Fruit fly (Drosophila melanogaster) whole organism, embryonic: ENCODE results near the gene ph-d.

ENCODE experiments used
- B-H1 ChIP-seq: fragments of 200-800 bp; sonication (Bioruptor generic); IDR thresholded peaks from 3 replicates; pipeline ENCODE4 v1.3.6; 2022; ENCODE audit warnings: missing biosample characterization, missing genetic modification characterization
- BEAF-32 ChIP-seq: fragments of 200-800 bp; sonication (Bioruptor generic); optimal IDR thresholded peaks from 3 replicates; lab custom pipeline; 2017; ENCODE audit warnings: missing biosample characterization, missing genetic modification characterization, mild to moderate bottlenecking, moderate library complexity, missing genetic modification reagents
- C15 ChIP-seq: fragments of 200-800 bp; sonication (Bioruptor generic); IDR thresholded peaks from 3 replicates; pipeline ENCODE4 v1.3.6; 2022; ENCODE audit warnings: missing biosample characterization, missing genetic modification characterization
- CG11085 ChIP-seq: fragments of 200-800 bp; sonication (Bioruptor generic); IDR thresholded peaks from 2 replicates; pipeline ENCODE4 v1.3.6; 2022; ENCODE audit warnings: missing biosample characterization, missing genetic modification characterization
- CG11247 ChIP-seq: fragments of 200-800 bp; sonication (Bioruptor generic); IDR thresholded peaks from 2 replicates; pipeline ENCODE4 v1.3.6; 2022; ENCODE audit warnings: missing biosample characterization, missing genetic modification characterization
- CG11398 ChIP-seq: fragments of 200-800 bp; sonication (Bioruptor generic); optimal IDR thresholded peaks from 2 replicates; lab custom pipeline; 2016; ENCODE audit warnings: missing biosample characterization, missing genetic modification characterization
- CG11560 ChIP-seq: fragments of 200-800 bp; sonication (Bioruptor generic); IDR thresholded peaks from 3 replicates; pipeline ENCODE4 v1.3.6; 2022; ENCODE audit warnings: missing biosample characterization, missing genetic modification characterization
- CG13775 ChIP-seq: fragments of 200-800 bp; sonication (Bioruptor generic); optimal IDR thresholded peaks from 3 replicates; lab custom pipeline; 2017; ENCODE audit warnings: missing biosample characterization, mild to moderate bottlenecking, missing genetic modification characterization
- CG14050 ChIP-seq: fragments of 200-800 bp; sonication (Bioruptor generic); IDR thresholded peaks from 3 replicates; pipeline ENCODE4 v1.3.6; 2022; ENCODE audit warnings: missing biosample characterization, missing genetic modification characterization
- CG14667 ChIP-seq: fragments of 200-800 bp; sonication (Bioruptor generic); IDR thresholded peaks from 2 replicates; pipeline ENCODE4 v1.3.6; 2022; ENCODE audit warnings: missing biosample characterization, missing genetic modification characterization
- CG2889 ChIP-seq: fragments of 200-800 bp; sonication (Bioruptor generic); IDR thresholded peaks from 3 replicates; pipeline ENCODE4 v1.3.6; 2022; ENCODE audit warnings: missing biosample characterization, missing genetic modification characterization
- CG31388 ChIP-seq: fragments of 200-800 bp; sonication (Bioruptor generic); optimal IDR thresholded peaks from 2 replicates; lab custom pipeline; 2016; ENCODE audit warnings: missing biosample characterization, missing genetic modification characterization
- CG33557 ChIP-seq: fragments of 200-800 bp; sonication (Bioruptor generic); optimal IDR thresholded peaks from 2 replicates; lab custom pipeline; 2019; ENCODE audit warnings: missing biosample characterization, mild to moderate bottlenecking, missing genetic modification characterization, moderate library complexity
- CG3726 ChIP-seq: fragments of 200-800 bp; sonication (Bioruptor generic); IDR thresholded peaks from 3 replicates; pipeline ENCODE4, ENCODE4 v1.3.6; 2022; ENCODE audit warnings: missing biosample characterization, missing genetic modification characterization
- CG4424 ChIP-seq: fragments of 200-800 bp; sonication (Bioruptor generic); optimal IDR thresholded peaks from 3 replicates; lab custom pipeline; 2016; ENCODE audit warnings: missing biosample characterization, missing genetic modification characterization
- CG4820 ChIP-seq: fragments of 200-800 bp; sonication (Bioruptor generic); optimal IDR thresholded peaks from 3 replicates; lab custom pipeline; 2016; ENCODE audit warnings: missing biosample characterization, missing genetic modification characterization
- CG7745 ChIP-seq: fragments of 200-800 bp; sonication (Bioruptor generic); optimal IDR thresholded peaks from 2 replicates; lab custom pipeline; 2018; ENCODE audit warnings: missing biosample characterization, mild to moderate bottlenecking, missing genetic modification characterization, moderate library complexity
- Camta ChIP-seq: fragments of 200-800 bp; sonication (Bioruptor generic); optimal IDR thresholded peaks from 2 replicates; lab custom pipeline; 2016; ENCODE audit warnings: missing biosample characterization, missing genetic modification characterization
- GATAe ChIP-seq: fragments of 200-800 bp; sonication (Bioruptor generic); conservative IDR thresholded peaks from 2 replicates; pipeline ENCODE4 v1.3.6; 2022; ENCODE audit warnings: missing biosample characterization, missing genetic modification characterization
- Gsc ChIP-seq: fragments of 200-800 bp; sonication (Bioruptor generic); IDR thresholded peaks from 2 replicates; pipeline ENCODE4 v1.3.6; 2022; ENCODE audit warnings: missing biosample characterization, missing genetic modification characterization
- HmgD ChIP-seq: fragments of 200-800 bp; sonication (Bioruptor generic); optimal IDR thresholded peaks from 3 replicates; lab custom pipeline; 2016; ENCODE audit warnings: missing biosample characterization, missing genetic modification characterization
- Jarid2 ChIP-seq: fragments of 200-800 bp; sonication (Bioruptor generic); optimal IDR thresholded peaks from 3 replicates; lab custom pipeline; 2017; ENCODE audit warnings: mild to moderate bottlenecking, missing biosample characterization, missing genetic modification reagents, missing genetic modification characterization
- MESR4 ChIP-seq: fragments of 200-800 bp; sonication (Bioruptor generic); optimal IDR thresholded peaks from 2 replicates; lab custom pipeline; 2018; ENCODE audit warnings: missing biosample characterization, mild to moderate bottlenecking, missing genetic modification characterization, moderate library complexity
- NC2β ChIP-seq: fragments of 200-800 bp; sonication (Bioruptor generic); optimal IDR thresholded peaks from 2 replicates; lab custom pipeline; 2016; ENCODE audit warnings: missing biosample characterization, missing genetic modification characterization
- Neu2 ChIP-seq: fragments of 200-800 bp; sonication (Bioruptor generic); optimal IDR thresholded peaks from 3 replicates; lab custom pipeline; 2016; ENCODE audit warnings: missing biosample characterization, missing genetic modification characterization, borderline replicate concordance
- PHDP ChIP-seq: fragments of 200-800 bp; sonication (Bioruptor generic); optimal IDR thresholded peaks from 3 replicates; lab custom pipeline; 2018; ENCODE audit warnings: missing biosample characterization, mild to moderate bottlenecking, missing genetic modification characterization, moderate library complexity
- Sin3A ChIP-seq: fragments of >200 bp; optimal IDR thresholded peaks from 2 replicates; lab custom pipeline; 2018
- Spps ChIP-seq: fragments of 200-800 bp; sonication (Bioruptor generic); optimal IDR thresholded peaks from 2 replicates; lab custom pipeline; 2018; ENCODE audit warnings: missing biosample characterization, mild to moderate bottlenecking, missing genetic modification characterization
- Sry-β ChIP-seq: fragments of 200-800 bp; sonication (Bioruptor generic); optimal IDR thresholded peaks from 2 replicates; lab custom pipeline; 2018; ENCODE audit warnings: missing biosample characterization, mild to moderate bottlenecking, missing genetic modification characterization, moderate library complexity
- Xrp1 ChIP-seq: fragments of 200-800 bp; sonication (Bioruptor generic); IDR thresholded peaks from 2 replicates; pipeline ENCODE4 v1.3.6; 2022; ENCODE audit warnings: missing biosample characterization, missing genetic modification characterization
- al ChIP-seq: fragments of 200-800 bp; sonication (Bioruptor generic); IDR thresholded peaks from 2 replicates; pipeline ENCODE4 v1.3.6; 2022; ENCODE audit warnings: missing biosample characterization, missing genetic modification characterization
- aop ChIP-seq: fragments of 200-800 bp; sonication (Bioruptor generic); IDR thresholded peaks from 2 replicates; pipeline ENCODE4 v1.3.6; 2022; ENCODE audit warnings: missing biosample characterization, missing genetic modification characterization
- ara ChIP-seq: fragments of 200-800 bp; sonication (Bioruptor generic); IDR thresholded peaks from 2 replicates; pipeline ENCODE4 v1.3.6; 2022; ENCODE audit warnings: missing biosample characterization, missing genetic modification characterization
- bigmax ChIP-seq: fragments of 200-800 bp; sonication (Bioruptor generic); optimal IDR thresholded peaks from 2 replicates; lab custom pipeline; 2018; ENCODE audit warnings: missing biosample characterization, mild to moderate bottlenecking, missing genetic modification characterization
- gcm ChIP-seq: fragments of 200-800 bp; sonication (Bioruptor generic); optimal IDR thresholded peaks from 2 replicates; lab custom pipeline; 2019; ENCODE audit warnings: missing biosample characterization, mild to moderate bottlenecking, missing genetic modification characterization, moderate library complexity
- hkb ChIP-seq, 2 experiments: fragments of 200-800 bp in 1 of 2; fragments of >200 bp in 1 of 2; sonication (Bioruptor generic) in 1 of 2; IDR thresholded peaks in 1 of 2; optimal IDR thresholded peaks in 1 of 2; 2 replicates each; pipeline versions ENCODE4 v1.3.6 to Lab custom; 2017 to 2022; ENCODE audit warnings: missing biosample characterization in 1 of 2, missing genetic modification characterization in 1 of 2
- kay ChIP-seq: fragments of 200-800 bp; sonication (Bioruptor generic); optimal IDR thresholded peaks from 2 replicates; lab custom pipeline; 2016; ENCODE audit warnings: missing biosample characterization, missing genetic modification characterization
- ken ChIP-seq: fragments of 200-800 bp; sonication (Bioruptor generic); IDR thresholded peaks from 3 replicates; pipeline ENCODE4 v1.3.6; 2022; ENCODE audit warnings: missing biosample characterization, missing genetic modification characterization
- lola ChIP-seq, 3 experiments: fragments of >200 bp in 2 of 3; fragments of 200-800 bp in 1 of 3; sonication (Bioruptor generic) in 1 of 3; optimal IDR thresholded peaks; 2 replicates each; lab custom pipeline; 2017 to 2019; ENCODE audit warnings: missing biosample characterization in 3 of 3, missing genetic modification characterization in 3 of 3, mild to moderate bottlenecking in 1 of 3, moderate library complexity in 1 of 3
- lov ChIP-seq, 2 experiments: fragments of 200-800 bp in 1 of 2; fragments of >200 bp in 1 of 2; sonication (Bioruptor generic) in 1 of 2; IDR thresholded peaks in 1 of 2; optimal IDR thresholded peaks in 1 of 2; 2 replicates in 1 of 2; 3 replicates in 1 of 2; pipeline versions ENCODE4 v1.3.6 to Lab custom; 2017 to 2022; ENCODE audit warnings: missing biosample characterization in 1 of 2, missing genetic modification characterization in 1 of 2
- mirr ChIP-seq: fragments of 200-800 bp; sonication (Bioruptor generic); optimal IDR thresholded peaks from 3 replicates; lab custom pipeline; 2018; ENCODE audit warnings: missing biosample characterization, mild to moderate bottlenecking, missing genetic modification characterization
- odd ChIP-seq: fragments of 200-800 bp; sonication (Bioruptor generic); optimal IDR thresholded peaks from 2 replicates; lab custom pipeline; 2017; ENCODE audit warnings: missing biosample characterization, mild to moderate bottlenecking, missing genetic modification characterization
- org-1 ChIP-seq: fragments of 200-800 bp; sonication (Bioruptor generic); optimal IDR thresholded peaks from 2 replicates; lab custom pipeline; 2017; ENCODE audit warnings: missing biosample characterization, missing genetic modification characterization
- pan ChIP-seq, 4 experiments: fragments of >200 bp in 3 of 4; fragments of 200-800 bp in 1 of 4; sonication (Bioruptor generic) in 1 of 4; optimal IDR thresholded peaks in 3 of 4; IDR thresholded peaks in 1 of 4; 2 replicates each; pipeline versions ENCODE4 v1.3.6 to Lab custom; 2017 to 2022; ENCODE audit warnings: missing biosample characterization in 2 of 4, missing genetic modification characterization in 2 of 4, mixed read lengths in 1 of 4
- pum ChIP-seq: fragments of 200-800 bp; sonication (Bioruptor generic); optimal IDR thresholded peaks from 2 replicates; lab custom pipeline; 2016; ENCODE audit warnings: missing biosample characterization, missing genetic modification characterization
- run ChIP-seq: fragments of 200-800 bp; sonication (Bioruptor generic); optimal IDR thresholded peaks from 3 replicates; lab custom pipeline; 2018; ENCODE audit warnings: missing biosample characterization, mild to moderate bottlenecking, missing genetic modification characterization
- tio ChIP-seq: fragments of 200-800 bp; sonication (Bioruptor generic); optimal IDR thresholded peaks from 2 replicates; lab custom pipeline; 2017; ENCODE audit warnings: missing biosample characterization, missing genetic modification characterization, inconsistent platforms
- trh ChIP-seq: fragments of 200-800 bp; sonication (Bioruptor generic); optimal IDR thresholded peaks from 2 replicates; lab custom pipeline; 2016; ENCODE audit warnings: missing biosample characterization, missing genetic modification characterization

Gene ph-d

DNA sequence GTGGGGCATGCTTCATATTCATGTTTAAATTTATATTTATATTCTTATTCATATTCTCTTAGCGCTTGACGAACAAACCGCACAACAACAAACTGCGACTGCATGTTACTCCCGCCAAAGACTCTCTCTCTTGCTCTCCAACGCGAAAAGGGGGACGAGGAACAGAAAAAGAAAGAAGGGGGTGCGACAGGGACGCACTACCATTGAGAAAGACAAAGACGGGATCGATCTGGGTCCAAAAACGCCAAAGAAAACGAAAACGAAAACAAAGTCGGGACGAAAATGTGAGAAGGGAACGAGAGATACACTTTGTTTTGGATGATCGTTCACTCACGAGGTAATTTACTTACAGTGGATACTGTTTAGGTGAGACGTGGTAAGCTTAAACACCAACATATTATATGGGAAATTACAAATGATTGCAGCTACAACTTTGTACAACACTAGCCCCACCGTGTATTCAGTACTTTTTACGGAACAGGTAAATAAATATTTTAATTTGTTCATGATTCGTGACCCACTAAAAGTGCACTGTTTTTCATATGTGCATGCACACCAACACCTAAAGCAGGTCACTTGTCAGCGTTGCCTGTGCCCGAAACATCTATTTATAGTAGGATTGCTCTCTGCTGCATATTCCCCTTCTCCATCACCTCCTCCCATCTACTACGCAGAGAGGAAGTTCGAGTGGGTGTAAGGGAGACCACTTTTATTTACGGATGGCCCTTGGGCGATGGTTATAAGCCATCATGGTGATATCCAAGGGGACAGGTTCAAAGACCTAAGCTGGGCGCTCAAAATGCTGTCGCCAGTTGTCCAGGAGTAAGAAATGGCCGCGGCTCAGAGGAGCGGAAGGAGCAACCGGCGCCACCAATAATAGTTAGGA, 1.1 kb downstream of the ph-d start (continued):
- no peak for TF ChIP-seq CG14667 (GFP tag; lab: Robert Waterston, UW)
- no peak for TF ChIP-seq Spps (tag; lab: Kevin White, UChicago)
- TF ChIP-seq HmgD (GFP tag; lab: Kevin White, UChicago), result no peak
- TF ChIP-seq Xrp1 (GFP tag; lab: Robert Waterston, UW), result peak; percentile 32; the same call in 1 of the 2 replicates
- no peak for TF ChIP-seq lov (optimal IDR thresholded peaks at IDR 0.05; lab: Kevin White, UChicago)
- 0 out of 3 replicates have a peak, but pooled peaks have one; percentile 11 for TF ChIP-seq lov (GFP tag; IDR thresholded peaks at IDR 0.05; lab: Robert Waterston, UW)
- no peak for TF ChIP-seq bigmax
- peak; percentile 40 for TF ChIP-seq pum (GFP tag; lab: Kevin White, UChicago)
- TF ChIP-seq lola (GFP tag; optimal IDR thresholded peaks at IDR 0.05; lab: Kevin White, UChicago), result peak in 1 of 3 experiments; percentile 50
- no peak for TF ChIP-seq CG11398 (GFP tag; lab: Kevin White, UChicago)
- TF ChIP-seq CG11085 (GFP tag; lab: Robert Waterston, UW), result no peak
- no peak for TF ChIP-seq run
- peak; percentile 11 for TF ChIP-seq org-1 (GFP tag; lab: Kevin White, UChicago)
- no peak for TF ChIP-seq Neu2 (GFP tag; lab: Kevin White, UChicago)
- TF ChIP-seq Jarid2, result no peak
- TF ChIP-seq tio (GFP tag; lab: Kevin White, UChicago), result no peak
- no peak for TF ChIP-seq Camta
- no peak for TF ChIP-seq CG13775
- peak; percentile 15 for TF ChIP-seq odd (GFP tag; lab: Kevin White, UChicago)
- TF ChIP-seq hkb (optimal IDR thresholded peaks at IDR 0.05; lab: Kevin White, UChicago), result no peak
- peak; percentile 43; the same call in 1 of the 2 replicates for TF ChIP-seq hkb (GFP tag; IDR thresholded peaks at IDR 0.05; lab: Robert Waterston, UW)
- no peak for TF ChIP-seq aop (GFP tag; lab: Robert Waterston, UW)
- no peak for TF ChIP-seq CG31388 (GFP tag; lab: Kevin White, UChicago)
- TF ChIP-seq CG11560 (tag; lab: Robert Waterston, UW), result no peak
- peak; percentile 51; the same call in 1 of the 3 replicates for TF ChIP-seq ken (GFP tag; lab: Robert Waterston, UW)
- peak; percentile 23 for TF ChIP-seq gcm (GFP tag; lab: Kevin White, UChicago)
- TF ChIP-seq mirr, result no peak
- no peak for TF ChIP-seq trh
- no peak for TF ChIP-seq CG3726 (GFP tag; lab: Robert Waterston, UW)
- peak; percentile 16 for TF ChIP-seq CG33557
- TF ChIP-seq CG4424, result peak; percentile 50
- TF ChIP-seq PHDP (tag; lab: Kevin White, UChicago), result peak; percentile 45
- no peak for TF ChIP-seq ara
- TF ChIP-seq NC2β (GFP tag; lab: Kevin White, UChicago), result no peak
- TF ChIP-seq Sin3A (lab: Kevin White, UChicago), result no peak
- TF ChIP-seq CG7745 (tag; lab: Kevin White, UChicago), result no peak
- TF ChIP-seq B-H1, result no peak
- no peak for TF ChIP-seq CG14050 (GFP tag; lab: Robert Waterston, UW)
- TF ChIP-seq al (GFP tag; lab: Robert Waterston, UW), result no peak
- no peak for TF ChIP-seq CG11247 (GFP tag; lab: Robert Waterston, UW)
- no peak for TF ChIP-seq Sry-β
- TF ChIP-seq kay (GFP tag; lab: Kevin White, UChicago), result no peak
- 0 out of 2 replicates have a peak, but pooled peaks have one; percentile 13 for TF ChIP-seq Gsc (GFP tag; lab: Robert Waterston, UW)
- no peak for TF ChIP-seq pan (optimal IDR thresholded peaks at IDR 0.05; lab: Kevin White, UChicago)
- peak in 1 of 2 experiments; percentile 31 for TF ChIP-seq pan (GFP tag; optimal IDR thresholded peaks at IDR 0.05 in 1 of 2, IDR thresholded peaks at IDR 0.05 in 1 of 2)
- TF ChIP-seq BEAF-32 (GFP tag; lab: Kevin White, UChicago), result no peak
- TF ChIP-seq GATAe, result no peak
- TF ChIP-seq MESR4 (GFP tag; lab: Kevin White, UChicago), result no peak
- TF ChIP-seq C15, result no peak
- TF ChIP-seq CG4820, result peak; percentile 38
- no peak for TF ChIP-seq CG2889 (GFP tag; lab: Robert Waterston, UW)
